Worm (Caenorhabditis elegans): ENCODE results near the gene Y51H4A.24.

ce11 chrIV:16787024-16787423, 46.4 kb upstream of the Y51H4A.24 start, which contains the start of gene Y43D4A.6:
- TF ChIP-seq nhr-11 (tag; optimal IDR thresholded peaks at IDR 0.05) (no peak), nhr-6 (tag; optimal IDR thresholded peaks at IDR 0.05) (no peak), lsy-2 (tag; optimal IDR thresholded peaks at IDR 0.05) (no peak), ama-1 (optimal IDR thresholded peaks at IDR 0.05) (no peak)

Measured in whole organism, L2 larva.